Fruit fly (Drosophila melanogaster) Kc167 (cell line): ENCODE measurements around the gene CG8568.

Experiments used
- Myc ChIP-seq: fragments of >200 bp; optimal IDR thresholded peaks from 2 replicates; lab custom pipeline; 2017; ENCODE audit warnings: missing external identifiers
- Sin3A ChIP-seq: fragments of >200 bp; optimal IDR thresholded peaks from 2 replicates; lab custom pipeline; 2018; ENCODE audit warnings: missing external identifiers
- h ChIP-seq: fragments of >200 bp; optimal IDR thresholded peaks from 3 replicates; lab custom pipeline; 2018; ENCODE audit warnings: missing external identifiers
- insv ChIP-seq: fragments of >200 bp; optimal IDR thresholded peaks from 3 replicates; lab custom pipeline; 2018; ENCODE audit warnings: missing external identifiers
- psq ChIP-seq: fragments of >200 bp; optimal IDR thresholded peaks from 2 replicates; lab custom pipeline; 2017; ENCODE audit warnings: missing external identifiers
- ttk ChIP-seq: sonication (Bioruptor generic); optimal IDR thresholded peaks from 2 replicates; lab custom pipeline; 2017; ENCODE audit warnings: missing external identifiers

CG8568 gene

DNA sequence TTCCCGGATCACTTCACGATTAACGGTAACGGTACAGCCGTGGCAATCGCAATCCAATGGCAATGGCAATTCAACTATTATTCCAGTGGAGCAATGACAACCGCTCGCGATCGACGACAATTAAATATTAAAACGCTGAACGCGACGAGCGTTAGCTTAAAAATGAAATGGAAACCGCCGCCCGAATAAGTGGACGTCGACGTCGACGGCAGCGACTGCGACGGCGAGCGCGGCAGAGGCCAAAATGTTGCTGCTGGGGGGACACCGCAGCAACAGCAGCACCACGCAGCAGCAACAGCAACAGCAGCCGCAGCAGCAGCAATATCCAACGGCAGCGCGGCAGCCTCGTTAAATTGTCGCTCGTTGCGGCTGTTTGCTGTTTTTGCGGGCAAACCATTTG, at the start of gene CG8568:
Gene CG8568 (minus strand): TSS at position 101 of the 400 bp plus-strand sequence.
- TF ChIP-seq insv (lab: Kevin White, UChicago) (no peak), psq (lab: Kevin White, UChicago) (no peak), Myc (lab: Kevin White, UChicago) (no peak), ttk (no peak), h (lab: Kevin White, UChicago) (no peak), Sin3A (no peak)

DNA sequence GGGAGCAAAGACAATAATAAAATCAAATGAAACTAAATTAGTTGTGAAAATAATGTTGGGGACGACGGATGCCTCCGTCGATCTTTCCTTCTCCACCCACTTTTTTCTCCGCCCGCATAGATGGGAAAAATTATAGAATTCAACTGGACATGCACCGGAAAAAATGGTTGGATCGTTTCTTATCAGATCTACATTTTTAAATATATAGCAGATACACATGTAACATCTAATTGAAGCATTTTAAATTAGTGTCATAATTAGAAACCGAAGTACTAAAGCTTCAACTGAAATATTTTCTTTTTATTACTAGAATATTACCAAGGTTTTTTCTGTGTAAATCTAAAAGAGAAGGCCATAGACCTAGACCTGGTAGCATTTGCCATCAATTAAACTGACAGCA, 49.2 kb upstream of the CG8568 start:
- TF ChIP-seq psq (lab: Kevin White, UChicago) (no peak), insv (lab: Kevin White, UChicago) (no peak), Sin3A (no peak)

DNA sequence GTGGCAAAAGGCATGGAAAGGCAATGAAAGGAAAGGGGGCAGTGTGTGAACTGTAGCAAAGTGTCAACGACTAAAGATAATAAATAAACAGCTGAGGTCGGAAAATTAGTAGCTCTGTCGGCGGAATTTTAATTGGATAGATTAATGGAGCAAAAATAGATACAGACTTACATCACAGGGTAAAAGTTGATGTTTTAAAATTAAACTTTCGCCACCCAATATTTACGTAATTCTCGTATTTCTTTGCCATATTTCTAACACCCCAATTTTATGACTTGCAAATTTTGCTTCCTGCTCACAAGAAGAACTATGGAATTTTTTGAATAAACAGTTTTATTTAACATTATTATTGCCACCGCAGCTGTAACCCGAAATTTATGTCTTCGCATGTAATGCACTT, 46.6 kb upstream of the CG8568 start:
- TF ChIP-seq insv (lab: Kevin White, UChicago), result no peak
- TF ChIP-seq psq (lab: Kevin White, UChicago), result no peak
- TF ChIP-seq h (lab: Kevin White, UChicago), result no peak
- TF ChIP-seq ttk, result no peak
- no peak for TF ChIP-seq Sin3A
- no peak for TF ChIP-seq Myc (lab: Kevin White, UChicago)

- no peak for TF ChIP-seq Sin3A
- TF ChIP-seq h (lab: Kevin White, UChicago), result no peak
- TF ChIP-seq Myc (lab: Kevin White, UChicago), result no peak
- TF ChIP-seq ttk, result no peak
- TF ChIP-seq psq (lab: Kevin White, UChicago), result no peak
- no peak for TF ChIP-seq insv (lab: Kevin White, UChicago)
Measured at dm6 chrX:17495244-17495798, 43.0 kb upstream of the CG8568 start.

DNA sequence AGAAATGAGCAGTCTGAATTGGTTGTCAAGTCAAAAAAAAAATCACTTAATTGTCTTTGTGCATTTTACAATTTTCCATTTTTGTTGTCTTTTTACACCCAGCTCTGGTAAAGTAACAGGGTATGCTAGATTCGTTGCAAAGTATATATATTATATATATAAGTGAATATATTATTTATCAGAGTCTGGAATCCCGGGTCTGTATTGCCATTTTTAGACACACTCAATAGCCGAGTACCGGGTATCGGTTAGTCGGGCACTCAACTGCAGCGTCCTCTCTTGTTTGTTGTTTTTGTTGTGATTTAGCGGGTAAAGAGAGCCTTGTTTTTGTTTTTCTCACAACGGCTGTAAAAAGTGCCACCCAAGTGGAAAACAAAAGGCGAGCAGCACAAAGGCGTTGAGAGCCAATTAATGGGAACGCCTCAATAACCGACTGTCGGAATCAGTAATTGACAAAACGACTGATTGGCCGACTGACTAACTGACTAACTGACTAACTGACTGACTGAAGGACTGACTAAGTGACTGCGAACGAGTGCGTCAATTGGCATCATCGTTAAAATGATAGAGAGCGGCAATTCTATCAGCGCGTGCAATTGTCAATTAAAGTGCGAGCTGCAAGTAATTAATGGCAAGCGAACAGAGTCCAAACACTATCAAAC, 41.4 kb upstream of the CG8568 start:
- TF ChIP-seq h (lab: Kevin White, UChicago), result no peak
- no peak for TF ChIP-seq ttk
- TF ChIP-seq insv (lab: Kevin White, UChicago), result no peak
- TF ChIP-seq Myc (lab: Kevin White, UChicago), result no peak

- no peak for TF ChIP-seq h (lab: Kevin White, UChicago)
- TF ChIP-seq insv (lab: Kevin White, UChicago), result no peak
- TF ChIP-seq psq (lab: Kevin White, UChicago), result no peak
- no peak for TF ChIP-seq ttk
- no peak for TF ChIP-seq Myc (lab: Kevin White, UChicago)
- no peak for TF ChIP-seq Sin3A
Measured at dm6 chrX:17491184-17491583, 38.8 kb upstream of the CG8568 start.

- TF ChIP-seq Myc (lab: Kevin White, UChicago), result no peak
Measured at dm6 chrX:17490462-17490861, 38.1 kb upstream of the CG8568 start.

- TF ChIP-seq psq (lab: Kevin White, UChicago), result no peak
- TF ChIP-seq insv (lab: Kevin White, UChicago), result no peak
- no peak for TF ChIP-seq h (lab: Kevin White, UChicago)
- TF ChIP-seq Sin3A, result no peak
- no peak for TF ChIP-seq Myc (lab: Kevin White, UChicago)
- no peak for TF ChIP-seq ttk
Measured at dm6 chrX:17489853-17490252, 37.5 kb upstream of the CG8568 start.

DNA sequence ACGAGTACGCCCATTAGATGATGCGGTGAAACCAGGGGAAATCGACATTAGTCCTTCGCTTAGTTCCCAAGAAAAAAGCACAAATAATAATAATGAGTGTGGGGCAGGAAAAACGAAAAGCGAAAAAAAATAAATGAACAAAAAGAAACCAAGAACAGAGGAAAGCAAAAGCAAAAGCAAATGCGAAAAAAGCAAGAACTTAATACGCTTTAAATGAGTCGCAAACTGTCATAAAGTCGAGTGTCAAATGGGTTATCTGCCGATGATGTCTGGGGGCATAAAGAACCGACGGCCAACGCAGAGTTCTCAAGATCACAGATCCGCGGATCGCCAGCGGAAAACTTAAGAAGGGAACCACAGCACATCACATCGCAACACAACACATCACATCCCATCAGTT, 36.1 kb upstream of the CG8568 start:
- TF ChIP-seq psq (lab: Kevin White, UChicago) (no peak), Sin3A (no peak), h (lab: Kevin White, UChicago) (no peak), ttk (no peak), Myc (lab: Kevin White, UChicago) (no peak), insv (lab: Kevin White, UChicago) (no peak)

- TF ChIP-seq Sin3A, result no peak
- TF ChIP-seq Myc (lab: Kevin White, UChicago), result no peak
- TF ChIP-seq ttk, result no peak
- TF ChIP-seq psq (lab: Kevin White, UChicago), result no peak
- no peak for TF ChIP-seq insv (lab: Kevin White, UChicago)
Measured at dm6 chrX:17485293-17486056, 33.1 kb upstream of the CG8568 start.

dm6 chrX:17484152-17484807, 31.9 kb upstream of the CG8568 start:
- TF ChIP-seq h (lab: Kevin White, UChicago) (no peak), insv (lab: Kevin White, UChicago) (no peak), ttk (no peak), psq (lab: Kevin White, UChicago) (no peak), Sin3A (no peak), Myc (lab: Kevin White, UChicago) (no peak)

dm6 chrX:17482808-17483207, 30.5 kb upstream of the CG8568 start:
- no peak for TF ChIP-seq insv (lab: Kevin White, UChicago)
- no peak for TF ChIP-seq ttk
- TF ChIP-seq psq (lab: Kevin White, UChicago), result no peak
- no peak for TF ChIP-seq Myc (lab: Kevin White, UChicago)
- no peak for TF ChIP-seq h (lab: Kevin White, UChicago)
- TF ChIP-seq Sin3A, result no peak
